Fruit fly (Drosophila melanogaster) S2 (cell line): ENCODE measurements around the gene alpha-Man-IIa.

Experiments used
- CG8478 ChIP-seq: fragments of >200 bp; optimal IDR thresholded peaks from 2 replicates; lab custom pipeline; 2018
- CTCF ChIP-seq, 2 experiments: fragments of >200 bp; optimal IDR thresholded peaks; 2 replicates each; lab custom pipeline; 2018

dm6 chr3R:9424061-9424665 is 11.8 kb downstream of the alpha-Man-IIa start:
- TF ChIP-seq CG8478 (lab: Kevin White, UChicago): no peak
- TF ChIP-seq CTCF (optimal IDR thresholded peaks at IDR 0.05; lab: Kevin White, UChicago): no peak
